Fruit fly (Drosophila melanogaster) S2 (cell line): ENCODE data around the gene CG11771.

Source experiments
- CG8478 ChIP-seq: fragments of >200 bp; optimal IDR thresholded peaks from 2 replicates; lab custom pipeline; 2018
- CTCF ChIP-seq, 2 experiments: fragments of >200 bp; optimal IDR thresholded peaks; 2 replicates each; lab custom pipeline; 2018

DNA sequence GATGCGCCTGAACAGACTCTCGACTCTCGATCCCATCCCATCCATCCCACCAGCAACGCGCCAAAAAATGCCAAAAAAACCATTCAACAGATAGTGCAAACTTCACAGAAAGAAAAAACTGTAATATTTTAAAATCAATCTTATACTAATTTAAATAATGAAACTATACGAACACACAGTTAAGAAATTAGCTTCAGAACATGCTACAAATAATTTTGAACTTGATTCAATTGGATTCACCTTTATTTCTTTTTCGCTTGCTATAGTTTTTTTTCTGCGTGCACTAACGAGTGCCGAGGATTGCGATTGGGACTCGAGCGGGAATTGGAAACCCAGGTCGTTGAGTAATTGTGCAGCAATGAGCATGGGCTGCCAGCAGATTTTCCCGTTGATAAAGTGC lies 23.8 kb upstream of the CG11771 start:
- no peak for TF ChIP-seq CG8478
- TF ChIP-seq CTCF (optimal IDR thresholded peaks at IDR 0.05; lab: Kevin White, UChicago), result no peak
